Worm (Caenorhabditis elegans): ENCODE data around the gene T20D3.6.

T20D3.6 gene

DNA sequence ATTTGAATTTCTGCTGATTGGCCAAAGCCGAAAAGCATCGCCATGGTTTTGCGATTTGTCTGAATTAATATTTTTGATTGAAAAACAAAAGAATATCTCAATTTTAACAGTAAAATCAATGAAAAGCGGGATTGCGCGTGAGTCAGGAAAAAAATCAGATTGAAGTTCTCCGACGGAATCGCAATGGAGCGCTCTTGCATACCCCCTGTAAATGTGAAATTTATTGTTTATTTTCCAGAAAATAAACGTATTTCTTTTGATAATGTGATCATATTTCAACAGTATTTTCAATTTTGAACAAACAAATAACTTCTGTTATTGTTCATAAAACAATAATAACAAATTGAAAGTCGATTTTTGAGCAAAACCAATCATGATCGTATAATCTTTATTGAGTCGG lies 2.5 kb upstream of the T20D3.6 start, which contains the start of gene vps-26:
vps-26 (minus strand) TSS at position 200 of the 400 bp plus-strand sequence.
- no peak for TF ChIP-seq lin-13 (tag; optimal IDR thresholded peaks at IDR 0.05)
- peak; percentile 5 for TF ChIP-seq ces-1 (GFP tag; optimal IDR thresholded peaks at IDR 0.05)
- peak; percentile 7 for TF ChIP-seq mep-1 (tag; optimal IDR thresholded peaks at IDR 0.05)
- no peak for TF ChIP-seq snpc-4 (tag; optimal IDR thresholded peaks at IDR 0.05)

DNA sequence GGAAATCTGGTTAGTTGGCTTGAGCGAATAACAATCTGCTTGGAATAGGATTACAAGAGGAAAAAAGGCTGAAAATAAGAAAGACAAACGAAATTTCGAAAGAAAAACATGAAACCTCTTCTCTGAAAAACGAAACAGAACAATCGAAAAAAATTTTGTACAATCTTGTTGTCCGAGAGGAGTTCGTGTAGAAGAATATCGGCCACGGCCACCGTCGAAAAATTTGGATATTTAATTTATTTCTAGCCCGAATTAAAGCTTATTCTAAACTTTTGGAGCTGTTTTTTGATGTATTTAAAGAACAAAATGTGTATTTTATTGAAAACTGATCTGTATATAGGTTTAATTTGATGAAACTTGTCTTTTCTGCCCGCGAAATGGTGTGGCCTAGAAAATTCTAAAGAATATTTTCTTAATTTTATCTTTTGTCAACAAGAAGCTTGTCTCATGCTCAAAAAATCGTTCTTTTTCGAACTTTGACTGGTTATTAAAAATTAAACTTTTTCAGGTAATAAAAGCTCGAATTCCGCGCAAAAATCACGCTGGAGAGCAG lies 2.5 kb downstream of the T20D3.6 start, which contains the start of gene T20D3.5:
T20D3.5 (plus strand) TSS at position 503 of the 553 bp plus-strand sequence.
- TF ChIP-seq unc-39 (tag; optimal IDR thresholded peaks at IDR 0.05) (no peak), ceh-83 (GFP tag; optimal IDR thresholded peaks at IDR 0.05) (no peak), ces-1 (GFP tag; optimal IDR thresholded peaks at IDR 0.05) (no peak), ceh-43 (GFP tag; optimal IDR thresholded peaks at IDR 0.05) (no peak), ztf-11 (tag; optimal IDR thresholded peaks at IDR 0.05) (no peak)

DNA sequence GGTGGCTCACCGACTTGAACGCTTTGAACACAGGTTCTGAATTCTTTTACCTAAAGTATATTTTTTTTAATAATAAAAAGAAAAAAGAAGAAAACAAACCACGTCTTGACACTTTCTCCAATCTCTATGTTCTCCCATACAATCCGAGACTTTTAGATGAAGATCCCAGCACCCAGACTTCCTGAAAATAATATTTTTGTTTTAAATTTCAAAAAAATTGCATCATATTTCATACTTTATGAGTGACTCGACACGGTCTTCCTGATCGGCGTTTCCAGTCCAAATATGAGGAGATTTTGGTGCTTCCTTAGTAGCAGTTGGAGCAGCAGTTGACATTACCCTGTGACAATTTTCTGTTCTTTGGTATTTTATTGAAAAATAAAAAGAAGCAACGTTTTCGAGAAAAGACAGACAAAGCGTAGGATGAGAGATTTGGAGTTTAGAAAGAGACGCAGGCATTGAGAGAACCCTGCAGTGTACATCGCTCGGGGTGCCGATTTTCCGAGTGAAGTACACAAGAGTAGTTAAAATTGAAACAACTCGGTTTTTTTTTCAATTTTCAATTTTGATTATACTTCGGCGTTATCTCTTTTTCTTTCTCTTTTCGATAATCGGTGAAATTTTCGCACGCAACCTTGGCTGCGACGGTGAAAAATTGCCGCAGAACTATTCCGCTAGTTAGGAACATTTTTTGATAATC lies 3.4 kb downstream of the T20D3.6 start, which contains the start of the genes coa-4 and T20D3.14:
coa-4 (minus strand) TSS at position 51 of the 700 bp plus-strand sequence.
T20D3.14 (minus strand) TSS at position 358 of the 700 bp plus-strand sequence.
- TF ChIP-seq snpc-4 (tag; optimal IDR thresholded peaks at IDR 0.05) (no peak), ceh-83 (GFP tag; optimal IDR thresholded peaks at IDR 0.05) (no peak), ces-1 (GFP tag; optimal IDR thresholded peaks at IDR 0.05) (no peak), nhr-12 (tag; optimal IDR thresholded peaks at IDR 0.05) (no peak), ceh-39 (tag; optimal IDR thresholded peaks at IDR 0.05) (no peak), unc-62 (GFP tag; optimal IDR thresholded peaks at IDR 0.05) (no peak), unc-39 (tag; optimal IDR thresholded peaks at IDR 0.05) (no peak), blmp-1 (tag; optimal IDR thresholded peaks at IDR 0.05) (no peak), sptf-1 (tag; optimal IDR thresholded peaks at IDR 0.05) (no peak), nhr-76 (tag; optimal IDR thresholded peaks at IDR 0.05) (no peak), sem-2 (GFP tag; optimal IDR thresholded peaks at IDR 0.05) (no peak), ham-2 (GFP tag; optimal IDR thresholded peaks at IDR 0.05) (no peak), lin-32 (GFP tag; optimal IDR thresholded peaks at IDR 0.05) (no peak), ceh-43 (GFP tag; optimal IDR thresholded peaks at IDR 0.05) (no peak), tbx-8 (GFP tag; optimal IDR thresholded peaks at IDR 0.05) (no peak), ztf-11 (tag; optimal IDR thresholded peaks at IDR 0.05) (no peak), pha-4 (tag; optimal IDR thresholded peaks at IDR 0.05) (no peak), nhr-2 (tag; optimal IDR thresholded peaks at IDR 0.05) (no peak)

DNA sequence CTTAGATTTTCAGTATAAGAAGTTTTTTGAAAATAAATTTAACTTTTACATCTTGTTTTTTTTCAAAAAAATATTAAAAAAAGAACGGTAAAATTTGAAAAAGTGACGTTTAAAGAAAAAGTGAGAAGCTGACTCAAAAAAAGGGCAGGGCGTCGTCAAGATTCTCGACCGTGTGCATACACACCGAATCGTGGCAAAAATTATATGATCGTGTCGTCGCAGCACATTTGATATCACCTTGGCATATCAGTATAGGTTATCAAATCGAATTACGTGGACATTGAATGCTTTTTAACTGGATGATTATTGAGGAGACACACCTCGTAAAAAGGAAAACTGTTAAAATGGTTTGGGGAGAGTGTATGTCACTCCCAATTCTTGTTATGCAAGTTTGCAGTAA lies 6.1 kb downstream of the T20D3.6 start:
- TF ChIP-seq flh-1 (GFP tag; optimal IDR thresholded peaks at IDR 0.05) (no peak), M03D4.4 (tag; optimal IDR thresholded peaks at IDR 0.05) (no peak)

DNA sequence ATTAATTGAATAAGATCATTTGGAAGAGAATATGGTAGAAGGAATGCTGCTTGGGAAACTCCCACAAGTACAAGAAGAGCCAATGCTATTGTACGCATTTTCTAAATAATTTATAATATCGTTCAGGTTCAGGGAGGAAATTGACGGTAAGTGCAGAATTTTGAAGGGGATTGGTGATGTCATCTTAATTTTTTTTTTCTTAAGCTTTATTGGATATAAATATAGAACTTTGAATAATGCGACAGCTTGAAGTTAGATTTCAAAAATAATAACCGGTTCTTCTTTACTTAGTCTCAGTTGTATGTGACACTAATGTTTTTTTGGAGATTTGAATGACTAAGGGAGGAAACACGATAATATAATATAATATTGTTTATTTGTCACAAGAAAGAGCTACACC lies 8.3 kb downstream of the T20D3.6 start, which contains the start of gene nspg-7.1:
nspg-7.1 (minus strand) TSS at position 101 of the 400 bp plus-strand sequence.
- no peak for TF ChIP-seq tbx-8 (GFP tag; optimal IDR thresholded peaks at IDR 0.05)
- no peak for TF ChIP-seq unc-120 (tag; optimal IDR thresholded peaks at IDR 0.05; ENCODE audit: poor library complexity, severe bottlenecking)
- no peak for TF ChIP-seq lin-13 (tag; optimal IDR thresholded peaks at IDR 0.05)
- TF ChIP-seq hlh-1 (tag; optimal IDR thresholded peaks at IDR 0.05) = no peak
- no peak for TF ChIP-seq pha-4 (tag; optimal IDR thresholded peaks at IDR 0.05)
- TF ChIP-seq nhr-2 (tag; optimal IDR thresholded peaks at IDR 0.05) = no peak
- no peak for TF ChIP-seq sptf-1 (tag; optimal IDR thresholded peaks at IDR 0.05)
- no peak for TF ChIP-seq nhr-28 (tag; optimal IDR thresholded peaks at IDR 0.05)
- no peak for TF ChIP-seq bed-3 (GFP tag; optimal IDR thresholded peaks at IDR 0.05)
- TF ChIP-seq ceh-39 (tag; optimal IDR thresholded peaks at IDR 0.05) = no peak
- TF ChIP-seq snpc-4 (tag; optimal IDR thresholded peaks at IDR 0.05) = no peak
- TF ChIP-seq ces-1 (GFP tag; optimal IDR thresholded peaks at IDR 0.05) = no peak
- TF ChIP-seq unc-39 (tag; optimal IDR thresholded peaks at IDR 0.05) = no peak
- TF ChIP-seq nhr-237 (tag; optimal IDR thresholded peaks at IDR 0.05) = no peak
- TF ChIP-seq zip-8 (tag; optimal IDR thresholded peaks at IDR 0.05) = no peak
- TF ChIP-seq cnd-1 (tag; optimal IDR thresholded peaks at IDR 0.05) = no peak
- TF ChIP-seq mls-2 (tag; optimal IDR thresholded peaks at IDR 0.05) = no peak
- no peak for TF ChIP-seq lin-32 (GFP tag; optimal IDR thresholded peaks at IDR 0.05)

Data from whole organism, mixed stage, embryonic.